Fruit fly (Drosophila melanogaster) Kc167 (cell line): ENCODE data around the gene CG1307.

Experiments used
- Myc ChIP-seq: fragments of >200 bp; optimal IDR thresholded peaks from 2 replicates; lab custom pipeline; 2017; ENCODE audit warnings: missing external identifiers
- h ChIP-seq: fragments of >200 bp; optimal IDR thresholded peaks from 3 replicates; lab custom pipeline; 2018; ENCODE audit warnings: missing external identifiers
- psq ChIP-seq: fragments of >200 bp; optimal IDR thresholded peaks from 2 replicates; lab custom pipeline; 2017; ENCODE audit warnings: missing external identifiers

dm6 chr3R:6659941-6660340 is 2.7 kb upstream of the CG1307 start, which contains the start of gene agt:
- no peak for TF ChIP-seq h (lab: Kevin White, UChicago)
- TF ChIP-seq psq = no peak
- no peak for TF ChIP-seq Myc
